Fruit fly (Drosophila melanogaster): ENCODE results near the gene rho.

The rho gene

dm6 chr3L:1464465-1464864, 854 bp downstream of the rho start (continued):
- TF ChIP-seq CG2120 (GFP tag; optimal IDR thresholded peaks at IDR 0.05) (no peak), Hmr (GFP tag; optimal IDR thresholded peaks at IDR 0.05) (no peak), CG16815 (GFP tag; optimal IDR thresholded peaks at IDR 0.05) (no peak), CoRest (tag; optimal IDR thresholded peaks at IDR 0.05) (peak; percentile 19), bcd (GFP tag; optimal IDR thresholded peaks at IDR 0.05) (no peak), Sox100B (GFP tag; optimal IDR thresholded peaks at IDR 0.05) (peak; percentile 13), ATbp (GFP tag; optimal IDR thresholded peaks at IDR 0.05) (peak; percentile 43), CG30431 (GFP tag; optimal IDR thresholded peaks at IDR 0.05) (peak; percentile 37), prd (optimal IDR thresholded peaks at IDR 0.05) (no peak), prd (GFP tag; IDR thresholded peaks at IDR 0.05) (peak; percentile 54; the same call in 2 of the 3 replicates), sima (GFP tag; optimal IDR thresholded peaks at IDR 0.05) (no peak), sens (GFP tag) (peak; percentile 86), oc (tag; optimal IDR thresholded peaks at IDR 0.05) (no peak), BEAF-32 (GFP tag; optimal IDR thresholded peaks at IDR 0.05) (no peak), wor (GFP tag; IDR thresholded peaks at IDR 0.05) (no peak), gcm (GFP tag; optimal IDR thresholded peaks at IDR 0.05) (peak; percentile 10), nau (GFP tag; optimal IDR thresholded peaks at IDR 0.05) (no peak), dimm (GFP tag; IDR thresholded peaks at IDR 0.05) (no peak), vnd (GFP tag; IDR thresholded peaks at IDR 0.05; ENCODE audit: partially characterized antibody) (no peak), CG1603 (tag; optimal IDR thresholded peaks at IDR 0.05) (no peak), CG10959 (GFP tag; IDR thresholded peaks at IDR 0.05) (peak; percentile 39; the same call in 1 of the 2 replicates), CG5180 (GFP tag; optimal IDR thresholded peaks at IDR 0.05) (no peak), CG18476 (GFP tag; optimal IDR thresholded peaks at IDR 0.05) (peak; percentile 8), Dad (GFP tag; optimal IDR thresholded peaks at IDR 0.05) (no peak), CG10565 (GFP tag; optimal IDR thresholded peaks at IDR 0.05) (no peak), kah (GFP tag; optimal IDR thresholded peaks at IDR 0.05) (no peak), CG3838 (GFP tag; optimal IDR thresholded peaks at IDR 0.05) (peak; percentile 42), CG8388 (GFP tag; optimal IDR thresholded peaks at IDR 0.05) (peak; percentile 15), pita (GFP tag; optimal IDR thresholded peaks at IDR 0.05) (no peak), CG4360 (GFP tag; IDR thresholded peaks at IDR 0.05) (0 out of 2 replicates have a peak, but pooled peaks have one; percentile 29), CG1529 (GFP tag; optimal IDR thresholded peaks at IDR 0.05) (peak; percentile 5), Drgx (GFP tag; IDR thresholded peaks at IDR 0.05) (peak; percentile 57; the same call in 1 of the 2 replicates), CG14050 (GFP tag; IDR thresholded peaks at IDR 0.05) (no peak), Nf-YB (GFP tag; optimal IDR thresholded peaks at IDR 0.05) (no peak), sr (GFP tag; IDR thresholded peaks at IDR 0.05) (peak; percentile 76), CG8290 (GFP tag; optimal IDR thresholded peaks at IDR 0.05) (no peak), CG8290 (tag; optimal IDR thresholded peaks at IDR 0.05) (no peak), Fer1 (GFP tag; optimal IDR thresholded peaks at IDR 0.05) (no peak), CG10321 (GFP tag; IDR thresholded peaks at IDR 0.05) (no peak), chif (GFP tag; optimal IDR thresholded peaks at IDR 0.05) (peak; percentile 11 to 19), br (optimal IDR thresholded peaks at IDR 0.05) (no peak), NC2α (GFP tag; optimal IDR thresholded peaks at IDR 0.05) (no peak), CG15696 (tag; optimal IDR thresholded peaks at IDR 0.05) (no peak), Rfx (GFP tag; IDR thresholded peaks at IDR 0.05) (no peak), hbn (GFP tag; IDR thresholded peaks at IDR 0.05; ENCODE audit: partially characterized antibody) (no peak), lab (GFP tag; optimal IDR thresholded peaks at IDR 0.05) (no peak), Myb (GFP tag; optimal IDR thresholded peaks at IDR 0.05) (no peak), en (GFP tag; optimal IDR thresholded peaks at IDR 0.05) (no peak), dysf (GFP tag; IDR thresholded peaks at IDR 0.05) (peak; percentile 22; the same call in 1 of the 3 replicates), ab (GFP tag; optimal IDR thresholded peaks at IDR 0.05) (no peak), CG11456 (GFP tag; IDR thresholded peaks at IDR 0.05) (no peak), CG13894 (tag; optimal IDR thresholded peaks at IDR 0.05) (no peak)
